Worm (Caenorhabditis elegans) whole organism, L3 larva: ENCODE measurements around the gene fic-1.

Source experiments
- egl-27 ChIP-seq: sonication (generic microtip); optimal IDR thresholded peaks from 4 replicates; lab custom pipeline; 2017; ENCODE audit warnings: missing biosample characterization, missing genetic modification reagents, missing genetic modification characterization
- jun-1 ChIP-seq: fragments of 150-350 bp; optimal IDR thresholded peaks from 2 replicates; lab custom pipeline; 2014; ENCODE audit warnings: missing biosample characterization, missing genetic modification reagents, missing genetic modification characterization
- lin-39 ChIP-seq: fragments of 150-350 bp; optimal IDR thresholded peaks from 2 replicates; lab custom pipeline; 2018; ENCODE audit warnings: missing biosample characterization, missing genetic modification reagents, missing genetic modification characterization
- nhr-12 ChIP-seq: fragments of 150-350 bp; optimal IDR thresholded peaks from 2 replicates; lab custom pipeline; 2014; ENCODE audit warnings: missing biosample characterization, missing genetic modification characterization
- pha-4 ChIP-seq: fragments of 150-350 bp; optimal IDR thresholded peaks from 2 replicates; lab custom pipeline; 2014; ENCODE audit warnings: missing biosample characterization, missing genetic modification reagents, missing genetic modification characterization
- skn-1 ChIP-seq: fragments of 150-350 bp; optimal IDR thresholded peaks from 2 replicates; lab custom pipeline; 2014; ENCODE audit warnings: missing biosample characterization, missing genetic modification characterization
- snpc-4 ChIP-seq: fragments of 150-350 bp; optimal IDR thresholded peaks from 2 replicates; lab custom pipeline; 2014; ENCODE audit warnings: missing biosample characterization, missing genetic modification characterization
- tbx-2 ChIP-seq: sonication (generic microtip); optimal IDR thresholded peaks from 2 replicates; lab custom pipeline; 2016; ENCODE audit warnings: mild to moderate bottlenecking, missing genetic modification characterization, missing compliant biosample characterization
- unc-62 ChIP-seq: fragments of 150-350 bp; sonication (generic microtip); optimal IDR thresholded peaks from 4 replicates; lab custom pipeline; 2014; ENCODE audit warnings: missing biosample characterization, missing genetic modification reagents, missing genetic modification characterization
- zag-1 ChIP-seq: fragments of 150-350 bp; optimal IDR thresholded peaks from 2 replicates; lab custom pipeline; 2014; ENCODE audit warnings: missing biosample characterization, missing genetic modification characterization
- ztf-11 ChIP-seq: fragments of 150-350 bp; optimal IDR thresholded peaks from 2 replicates; lab custom pipeline; 2014; ENCODE audit warnings: missing biosample characterization, missing genetic modification characterization

DNA sequence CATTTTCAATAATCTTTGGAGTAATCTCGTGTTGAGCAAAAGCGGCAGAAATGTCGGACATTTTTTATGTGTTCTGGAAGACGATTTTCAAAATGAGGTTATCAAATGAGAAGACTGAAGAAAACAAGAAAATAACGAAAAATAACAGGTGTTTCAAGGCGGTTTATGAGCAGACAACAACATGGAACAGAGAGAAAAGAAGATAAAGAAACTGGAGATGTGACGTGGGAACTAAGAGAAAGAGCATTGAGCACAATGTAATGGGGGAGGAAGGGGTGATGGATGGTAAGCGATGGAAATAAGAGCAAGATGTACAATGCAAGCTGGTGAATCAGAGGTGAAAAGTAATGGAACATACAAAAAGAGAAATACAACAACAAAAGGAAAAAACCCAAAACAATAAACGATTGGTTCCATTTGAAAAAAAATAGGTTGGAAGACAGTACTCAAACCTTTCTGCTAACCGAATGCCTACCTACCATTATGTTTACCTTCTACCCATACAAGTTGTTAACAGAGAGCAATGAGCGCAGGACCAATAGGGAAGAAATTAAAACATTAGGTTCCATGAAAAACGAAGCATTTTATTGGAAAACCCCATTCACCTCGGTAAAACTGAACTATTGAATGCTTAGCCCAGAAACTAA lies 20.5 kb downstream of the fic-1 start, which contains the start of gene Y69E1A.5:
- TF ChIP-seq ztf-11 (no peak), jun-1 (tag; lab: Kevin White, UChicago) (no peak), unc-62 (GFP tag; lab: Kevin White, UChicago) (no peak), nhr-12 (no peak), snpc-4 (tag; lab: Kevin White, UChicago) (no peak), zag-1 (tag; lab: Kevin White, UChicago) (no peak), egl-27 (no peak), tbx-2 (tag; lab: Kevin White, UChicago) (no peak), skn-1 (tag; lab: Kevin White, UChicago) (no peak), pha-4 (tag; lab: Kevin White, UChicago) (no peak), lin-39 (tag; lab: Kevin White, UChicago) (no peak)
